Fruit fly (Drosophila melanogaster): Measurements from ENCODE around the gene CG32119.

Gene CG32119

DNA sequence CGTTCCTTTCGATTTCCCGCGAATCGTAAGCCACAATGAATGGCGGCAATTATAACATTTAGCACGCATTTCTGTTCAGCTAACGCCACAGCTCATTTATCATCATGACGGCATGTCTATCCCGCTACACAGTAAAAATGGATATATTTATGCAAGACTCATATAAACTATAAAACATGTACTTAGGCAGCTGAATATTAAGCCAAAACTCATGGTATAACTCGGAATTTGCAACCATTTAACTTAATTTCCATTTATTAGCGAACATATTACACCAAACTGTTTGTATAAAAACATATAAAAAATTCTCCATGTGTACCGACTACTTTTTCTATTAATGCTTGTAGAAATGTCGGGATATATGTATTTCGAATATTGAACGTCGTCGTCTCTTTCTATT, 4.3 kb downstream of the CG32119 start (continued):
- TF ChIP-seq dpn (GFP tag; optimal IDR thresholded peaks at IDR 0.05) = no peak
- TF ChIP-seq vfl (GFP tag; optimal IDR thresholded peaks at IDR 0.05) = no peak
- no peak for TF ChIP-seq CG10543 (GFP tag; optimal IDR thresholded peaks at IDR 0.05)
- TF ChIP-seq tna (GFP tag; IDR thresholded peaks at IDR 0.05; ENCODE audit: partially characterized antibody) = no peak
- no peak for TF ChIP-seq CG30403 (GFP tag; optimal IDR thresholded peaks at IDR 0.05)
- peak in 1 of 2 experiments; percentile 11 for TF ChIP-seq Hr51 (GFP tag; optimal IDR thresholded peaks at IDR 0.05)
- no peak for TF ChIP-seq CG5953 (GFP tag; IDR thresholded peaks at IDR 0.05)
- TF ChIP-seq Nf-YB (GFP tag; optimal IDR thresholded peaks at IDR 0.05) = no peak
- TF ChIP-seq unpg (GFP tag; optimal IDR thresholded peaks at IDR 0.05) = peak; percentile 15
- TF ChIP-seq B-H1 (GFP tag; IDR thresholded peaks at IDR 0.05) = no peak
- no peak for TF ChIP-seq cwo (GFP tag; optimal IDR thresholded peaks at IDR 0.05)
- TF ChIP-seq Dfd (GFP tag; optimal IDR thresholded peaks at IDR 0.05) = no peak
- TF ChIP-seq CG7839 (tag; optimal IDR thresholded peaks at IDR 0.05) = peak; percentile 23
- no peak for TF ChIP-seq pho (GFP tag; optimal IDR thresholded peaks at IDR 0.05)
- no peak for TF ChIP-seq CG43689 (GFP tag; IDR thresholded peaks at IDR 0.05)
- no peak for TF ChIP-seq klu (GFP tag; IDR thresholded peaks at IDR 0.05)
- no peak for TF ChIP-seq h (optimal IDR thresholded peaks at IDR 0.05)
- no peak for TF ChIP-seq CG2875 (GFP tag; optimal IDR thresholded peaks at IDR 0.05)
- TF ChIP-seq CG32532 (GFP tag; IDR thresholded peaks at IDR 0.05) = peak; percentile 57
- no peak for TF ChIP-seq CG15696 (tag; optimal IDR thresholded peaks at IDR 0.05)
- no peak for TF ChIP-seq crc (GFP tag; optimal IDR thresholded peaks at IDR 0.05)
- no peak for TF ChIP-seq dati (GFP tag; IDR thresholded peaks at IDR 0.05)
- no peak for TF ChIP-seq CG3726 (GFP tag; IDR thresholded peaks at IDR 0.05)
- peak; percentile 49; the same call in 1 of the 3 replicates for TF ChIP-seq dysf (GFP tag; IDR thresholded peaks at IDR 0.05)
- no peak for TF ChIP-seq Mad (GFP tag; optimal IDR thresholded peaks at IDR 0.05)
- TF ChIP-seq NFAT (GFP tag; IDR thresholded peaks at IDR 0.05) = no peak
- no peak for TF ChIP-seq CG8359 (GFP tag; optimal IDR thresholded peaks at IDR 0.05; ENCODE audit: borderline replicate concordance)
- no peak for TF ChIP-seq vnd (GFP tag; IDR thresholded peaks at IDR 0.05; ENCODE audit: partially characterized antibody)
- no peak for TF ChIP-seq CG10654 (GFP tag; optimal IDR thresholded peaks at IDR 0.05)
- TF ChIP-seq Mrtf (GFP tag; IDR thresholded peaks at IDR 0.05) = no peak
- no peak for TF ChIP-seq NC2α (GFP tag; optimal IDR thresholded peaks at IDR 0.05)
- no peak for TF ChIP-seq CG11723 (GFP tag; optimal IDR thresholded peaks at IDR 0.05)
- no peak for TF ChIP-seq Stat92E (GFP tag; optimal IDR thresholded peaks at IDR 0.05)
- no peak for TF ChIP-seq Camta (GFP tag; optimal IDR thresholded peaks at IDR 0.05)
- TF ChIP-seq maf-S (GFP tag; optimal IDR thresholded peaks at IDR 0.05) = no peak
- peak; percentile 45 for TF ChIP-seq CG2678 (tag; optimal IDR thresholded peaks at IDR 0.05)
- TF ChIP-seq her (GFP tag; optimal IDR thresholded peaks at IDR 0.05) = no peak
- no peak for TF ChIP-seq Spps (tag; optimal IDR thresholded peaks at IDR 0.05)
- TF ChIP-seq Drgx (GFP tag; IDR thresholded peaks at IDR 0.05) = no peak
- peak; percentile 10; the same call in 1 of the 2 replicates for TF ChIP-seq Ada2b (GFP tag; IDR thresholded peaks at IDR 0.05)
- TF ChIP-seq jing (GFP tag; optimal IDR thresholded peaks at IDR 0.05) = no peak
- TF ChIP-seq z (GFP tag; IDR thresholded peaks at IDR 0.05) = no peak
- TF ChIP-seq CG12299 (tag; optimal IDR thresholded peaks at IDR 0.05) = no peak
- no peak for TF ChIP-seq emc (GFP tag; optimal IDR thresholded peaks at IDR 0.05)
- TF ChIP-seq tll (GFP tag; optimal IDR thresholded peaks at IDR 0.05) = no peak
- TF ChIP-seq CG16815 (GFP tag; optimal IDR thresholded peaks at IDR 0.05) = no peak
- no peak for TF ChIP-seq Hand (GFP tag; optimal IDR thresholded peaks at IDR 0.05)
- no peak for TF ChIP-seq CG8944 (GFP tag; optimal IDR thresholded peaks at IDR 0.05)
- peak; percentile 38 for TF ChIP-seq sd (tag; optimal IDR thresholded peaks at IDR 0.05)
- peak; percentile 1 for TF ChIP-seq CG11504 (tag; optimal IDR thresholded peaks at IDR 0.05)
- TF ChIP-seq E2f1 (GFP tag; IDR thresholded peaks at IDR 0.05) = no peak

All from whole organism, embryonic.